Fruit fly (Drosophila melanogaster) whole organism, embryonic: ENCODE measurements around the gene Myo95E.
A peak's percentile ranks its signal among the peaks of the same experiment; 100 is the strongest.

Experiments used
- Antp ChIP-seq: fragments of 200-800 bp; sonication (Bioruptor generic); optimal IDR thresholded peaks from 3 replicates; lab custom pipeline; 2016; ENCODE audit warnings: missing biosample characterization, missing genetic modification characterization
- Awh ChIP-seq: fragments of 200-800 bp; sonication (Bioruptor generic); IDR thresholded peaks from 2 replicates; pipeline ENCODE4, ENCODE4 v1.3.6; 2022; ENCODE audit warnings: missing biosample characterization, missing genetic modification characterization
- CG1024 ChIP-seq: fragments of 200-800 bp; sonication (Bioruptor generic); IDR thresholded peaks from 2 replicates; pipeline ENCODE4 v1.3.6; 2022; ENCODE audit warnings: missing biosample characterization, missing genetic modification characterization
- CG12104 ChIP-seq: fragments of 200-800 bp; sonication (Bioruptor generic); optimal IDR thresholded peaks from 3 replicates; lab custom pipeline; 2016; ENCODE audit warnings: missing biosample characterization, missing genetic modification characterization
- CG13123 ChIP-seq: fragments of 200-800 bp; sonication (Bioruptor generic); optimal IDR thresholded peaks from 2 replicates; lab custom pipeline; 2016; ENCODE audit warnings: missing biosample characterization, missing genetic modification characterization
- CG13287 ChIP-seq: fragments of 200-800 bp; sonication (Bioruptor generic); IDR thresholded peaks from 2 replicates; pipeline ENCODE4 v1.3.6; 2022; ENCODE audit warnings: missing biosample characterization, missing genetic modification characterization; ENCODE audit not compliant: partially characterized antibody
- CG14667 ChIP-seq: fragments of 200-800 bp; sonication (Bioruptor generic); IDR thresholded peaks from 2 replicates; pipeline ENCODE4 v1.3.6; 2022; ENCODE audit warnings: missing biosample characterization, missing genetic modification characterization
- CG15011 ChIP-seq: fragments of 200-800 bp; sonication (Bioruptor generic); optimal IDR thresholded peaks from 3 replicates; lab custom pipeline; 2018; ENCODE audit warnings: missing biosample characterization, mild to moderate bottlenecking, missing genetic modification characterization
- CG17802 ChIP-seq: fragments of 200-800 bp; sonication (Bioruptor generic); optimal IDR thresholded peaks from 2 replicates; lab custom pipeline; 2018; ENCODE audit warnings: missing biosample characterization, mild to moderate bottlenecking, missing genetic modification characterization, moderate library complexity
- CG2116 ChIP-seq: fragments of 200-800 bp; sonication (Bioruptor generic); optimal IDR thresholded peaks from 3 replicates; lab custom pipeline; 2018; ENCODE audit warnings: missing biosample characterization, mild to moderate bottlenecking, missing genetic modification characterization
- CG2889 ChIP-seq: fragments of 200-800 bp; sonication (Bioruptor generic); IDR thresholded peaks from 3 replicates; pipeline ENCODE4 v1.3.6; 2022; ENCODE audit warnings: missing biosample characterization, missing genetic modification characterization
- CG3065 ChIP-seq: fragments of 200-800 bp; sonication (Bioruptor generic); optimal IDR thresholded peaks from 2 replicates; lab custom pipeline; 2016; ENCODE audit warnings: missing biosample characterization, missing genetic modification characterization
- CG6175 ChIP-seq: fragments of 200-800 bp; sonication (Bioruptor generic); IDR thresholded peaks from 3 replicates; pipeline ENCODE4 v1.3.6; 2022; ENCODE audit warnings: missing biosample characterization, missing genetic modification characterization
- CG7556 ChIP-seq: fragments of 200-800 bp; sonication (Bioruptor generic); optimal IDR thresholded peaks from 2 replicates; lab custom pipeline; 2017; ENCODE audit warnings: missing biosample characterization, mild to moderate bottlenecking, missing genetic modification characterization
- Dll ChIP-seq: fragments of 200-800 bp; sonication (Bioruptor generic); IDR thresholded peaks from 4 replicates; pipeline ENCODE4 v1.3.6; 2022; ENCODE audit warnings: missing biosample characterization, missing genetic modification characterization; ENCODE audit not compliant: partially characterized antibody
- Doc2 ChIP-seq: fragments of 200-800 bp; sonication (Bioruptor generic); IDR thresholded peaks from 2 replicates; pipeline ENCODE4 v1.3.6; 2022; ENCODE audit warnings: missing biosample characterization, missing genetic modification characterization
- ERR ChIP-seq: fragments of 200-800 bp; sonication (Bioruptor generic); optimal IDR thresholded peaks from 2 replicates; lab custom pipeline; 2016; ENCODE audit warnings: missing biosample characterization, missing genetic modification characterization
- Elba2 ChIP-seq: fragments of 200-800 bp; sonication (Bioruptor generic); optimal IDR thresholded peaks from 3 replicates; lab custom pipeline; 2016; ENCODE audit warnings: missing biosample characterization, missing genetic modification characterization
- HLH4C ChIP-seq: fragments of 200-800 bp; sonication (Bioruptor generic); IDR thresholded peaks from 3 replicates; pipeline ENCODE4 v1.3.6; 2022; ENCODE audit warnings: missing biosample characterization, missing genetic modification characterization; ENCODE audit not compliant: partially characterized antibody
- Max ChIP-seq: fragments of 200-800 bp; sonication (Bioruptor generic); optimal IDR thresholded peaks from 2 replicates; lab custom pipeline; 2016; ENCODE audit warnings: missing biosample characterization, mild to moderate bottlenecking, missing genetic modification characterization
- Oli ChIP-seq: fragments of 200-800 bp; sonication (Bioruptor generic); optimal IDR thresholded peaks from 2 replicates; lab custom pipeline; 2018; ENCODE audit warnings: missing biosample characterization, mild to moderate bottlenecking, missing genetic modification characterization, moderate library complexity
- Poxn ChIP-seq: fragments of 200-800 bp; sonication (Bioruptor generic); IDR thresholded peaks from 2 replicates; pipeline ENCODE4 v1.3.6; 2022; ENCODE audit warnings: missing biosample characterization, missing genetic modification characterization
- Xrp1 ChIP-seq: fragments of 200-800 bp; sonication (Bioruptor generic); IDR thresholded peaks from 2 replicates; pipeline ENCODE4 v1.3.6; 2022; ENCODE audit warnings: missing biosample characterization, missing genetic modification characterization
- abd-A ChIP-seq: fragments of 200-800 bp; sonication (Bioruptor generic); optimal IDR thresholded peaks from 3 replicates; lab custom pipeline; 2019; ENCODE audit warnings: missing biosample characterization, mild to moderate bottlenecking, missing genetic modification characterization, moderate library complexity
- croc ChIP-seq: fragments of 200-800 bp; sonication (Bioruptor generic); conservative IDR thresholded peaks from 3 replicates; pipeline ENCODE4 v1.3.6; 2022; ENCODE audit warnings: missing biosample characterization, missing genetic modification characterization
- cwo ChIP-seq: fragments of 200-800 bp; sonication (Bioruptor generic); optimal IDR thresholded peaks from 3 replicates; lab custom pipeline; 2017; ENCODE audit warnings: missing biosample characterization, missing genetic modification characterization, mild to moderate bottlenecking, moderate library complexity, missing genetic modification reagents
- dan ChIP-seq: fragments of 200-800 bp; sonication (Bioruptor generic); IDR thresholded peaks from 2 replicates; pipeline ENCODE4 v1.3.6; 2022; ENCODE audit warnings: missing biosample characterization, missing genetic modification characterization
- dmrt99B ChIP-seq: fragments of 200-800 bp; sonication (Bioruptor generic); optimal IDR thresholded peaks from 2 replicates; lab custom pipeline; 2018; ENCODE audit warnings: missing biosample characterization, mild to moderate bottlenecking, missing genetic modification characterization, moderate library complexity
- emc ChIP-seq: fragments of 200-800 bp; sonication (Bioruptor generic); optimal IDR thresholded peaks from 2 replicates; lab custom pipeline; 2016; ENCODE audit warnings: missing biosample characterization, missing genetic modification characterization
- esg ChIP-seq: fragments of 200-800 bp; sonication (Bioruptor generic); conservative IDR thresholded peaks from 2 replicates; pipeline ENCODE4 v1.3.6; 2022; ENCODE audit warnings: missing biosample characterization, missing genetic modification characterization
- fd102C ChIP-seq: fragments of 200-800 bp; sonication (Bioruptor generic); optimal IDR thresholded peaks from 2 replicates; lab custom pipeline; 2018; ENCODE audit warnings: missing biosample characterization, mild to moderate bottlenecking, missing genetic modification characterization, moderate library complexity
- gcm2 ChIP-seq: fragments of 200-800 bp; sonication (Bioruptor generic); optimal IDR thresholded peaks from 2 replicates; lab custom pipeline; 2016; ENCODE audit warnings: missing biosample characterization, missing genetic modification characterization
- gfzf ChIP-seq: fragments of 200-800 bp; sonication (Bioruptor generic); optimal IDR thresholded peaks from 2 replicates; lab custom pipeline; 2016; ENCODE audit warnings: missing biosample characterization, mild to moderate bottlenecking, missing genetic modification characterization, moderate library complexity
- gsb ChIP-seq: fragments of 200-800 bp; sonication (Bioruptor generic); IDR thresholded peaks from 2 replicates; pipeline ENCODE4 v1.3.6; 2022; ENCODE audit warnings: missing biosample characterization, missing genetic modification characterization
- gt ChIP-seq: fragments of 200-800 bp; sonication (Bioruptor generic); IDR thresholded peaks from 2 replicates; pipeline ENCODE4 v1.3.6; 2022; ENCODE audit warnings: missing biosample characterization, missing genetic modification characterization
- hb ChIP-seq: fragments of 200-800 bp; sonication (Bioruptor generic); IDR thresholded peaks from 3 replicates; pipeline ENCODE4 v1.3.6; 2022; ENCODE audit warnings: missing biosample characterization, missing genetic modification characterization; ENCODE audit not compliant: partially characterized antibody
- mam ChIP-seq: fragments of 200-800 bp; sonication (Bioruptor generic); optimal IDR thresholded peaks from 3 replicates; lab custom pipeline; 2016; ENCODE audit warnings: missing biosample characterization, missing genetic modification characterization
- mirr ChIP-seq: fragments of 200-800 bp; sonication (Bioruptor generic); optimal IDR thresholded peaks from 3 replicates; lab custom pipeline; 2018; ENCODE audit warnings: missing biosample characterization, mild to moderate bottlenecking, missing genetic modification characterization
- nerfin-1 ChIP-seq: fragments of 200-800 bp; sonication (Bioruptor generic); optimal IDR thresholded peaks from 3 replicates; lab custom pipeline; 2019; ENCODE audit warnings: missing biosample characterization, mild to moderate bottlenecking, missing genetic modification characterization, moderate library complexity
- pan ChIP-seq, 4 experiments: fragments of >200 bp in 3 of 4; fragments of 200-800 bp in 1 of 4; sonication (Bioruptor generic) in 1 of 4; optimal IDR thresholded peaks in 3 of 4; IDR thresholded peaks in 1 of 4; 2 replicates each; pipeline versions ENCODE4 v1.3.6 to Lab custom; 2017 to 2022; ENCODE audit warnings: missing biosample characterization in 2 of 4, missing genetic modification characterization in 2 of 4, mixed read lengths in 1 of 4
- peb ChIP-seq: fragments of 200-800 bp; sonication (Bioruptor generic); IDR thresholded peaks from 2 replicates; pipeline ENCODE4 v1.3.6; 2022; ENCODE audit warnings: missing biosample characterization, missing genetic modification characterization
- phol ChIP-seq: fragments of 200-800 bp; sonication (Bioruptor generic); optimal IDR thresholded peaks from 3 replicates; lab custom pipeline; 2018; ENCODE audit warnings: missing biosample characterization, mild to moderate bottlenecking, missing genetic modification characterization, moderate library complexity
- pita ChIP-seq: fragments of 200-800 bp; sonication (Bioruptor generic); optimal IDR thresholded peaks from 2 replicates; lab custom pipeline; 2017; ENCODE audit warnings: missing biosample characterization, mild to moderate bottlenecking, missing genetic modification characterization
- row ChIP-seq: fragments of 200-800 bp; sonication (Bioruptor generic); IDR thresholded peaks from 3 replicates; pipeline ENCODE4 v1.3.6; 2022; ENCODE audit warnings: missing biosample characterization, missing genetic modification characterization
- sens-2 ChIP-seq: fragments of 200-800 bp; sonication (Bioruptor generic); IDR thresholded peaks from 2 replicates; pipeline ENCODE4 v1.3.6; 2022; ENCODE audit warnings: missing biosample characterization, missing genetic modification characterization
- sna ChIP-seq: fragments of 200-800 bp; sonication (Bioruptor generic); IDR thresholded peaks from 2 replicates; pipeline ENCODE4 v1.3.6; 2022; ENCODE audit warnings: missing biosample characterization, missing genetic modification characterization; ENCODE audit not compliant: partially characterized antibody
- sqz ChIP-seq: fragments of 200-800 bp; sonication (Bioruptor generic); optimal IDR thresholded peaks from 3 replicates; lab custom pipeline; 2018; ENCODE audit warnings: missing biosample characterization, mild to moderate bottlenecking, missing genetic modification characterization
- tap ChIP-seq: fragments of 200-800 bp; optimal IDR thresholded peaks from 3 replicates; lab custom pipeline; 2019; ENCODE audit warnings: missing biosample characterization, mild to moderate bottlenecking, missing genetic modification characterization, moderate library complexity
- tio ChIP-seq: fragments of 200-800 bp; sonication (Bioruptor generic); optimal IDR thresholded peaks from 2 replicates; lab custom pipeline; 2017; ENCODE audit warnings: missing biosample characterization, missing genetic modification characterization, inconsistent platforms
- unpg ChIP-seq: fragments of 200-800 bp; sonication (Bioruptor generic); optimal IDR thresholded peaks from 3 replicates; lab custom pipeline; 2018; ENCODE audit warnings: missing biosample characterization, mild to moderate bottlenecking, missing genetic modification characterization, moderate library complexity
- z ChIP-seq: fragments of 200-800 bp; sonication (Bioruptor generic); IDR thresholded peaks from 3 replicates; pipeline ENCODE4 v1.3.6; 2022; ENCODE audit warnings: missing biosample characterization, missing genetic modification characterization
- zfh2 ChIP-seq: fragments of 200-800 bp; sonication (Bioruptor generic); optimal IDR thresholded peaks from 2 replicates; lab custom pipeline; 2016; ENCODE audit warnings: missing biosample characterization, missing genetic modification characterization

Gene Myo95E

DNA sequence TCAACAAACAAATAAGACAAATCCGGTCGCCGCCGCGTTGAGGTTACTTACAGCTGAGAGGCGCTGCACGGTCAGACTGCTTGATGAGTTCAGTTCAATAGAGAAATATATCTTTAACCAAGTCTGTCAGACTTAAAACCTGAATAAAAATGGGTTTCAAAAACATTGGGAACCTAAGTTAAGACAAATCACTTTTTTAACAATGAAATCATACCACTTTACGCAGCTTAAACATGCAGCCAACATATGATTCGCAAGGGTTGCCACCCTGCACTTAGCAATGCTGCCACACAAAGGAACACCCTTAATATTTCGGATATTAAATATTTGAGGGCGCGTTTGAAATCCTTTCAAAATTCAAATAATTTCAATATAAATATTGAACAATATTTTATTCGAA lies 27.3 kb upstream of the Myo95E start, which contains the start of gene CG5515 (continued):
- peak; percentile 88 for TF ChIP-seq zfh2 (GFP tag; lab: Kevin White, UChicago)
- no peak for TF ChIP-seq z (GFP tag; lab: Robert Waterston, UW)
- peak; percentile 37 for TF ChIP-seq CG7556 (GFP tag; lab: Kevin White, UChicago)
- TF ChIP-seq tap = no peak
- no peak for TF ChIP-seq dan
- TF ChIP-seq CG17802 (tag; lab: Kevin White, UChicago) = peak; percentile 59
- no peak for TF ChIP-seq CG6175 (GFP tag; lab: Robert Waterston, UW)
- TF ChIP-seq sens-2 (GFP tag; lab: Robert Waterston, UW) = peak; percentile 48; the same call in 1 of the 2 replicates
- TF ChIP-seq CG15011 (GFP tag; lab: Kevin White, UChicago) = no peak
- TF ChIP-seq gt (GFP tag; lab: Robert Waterston, UW) = peak; percentile 64
- peak; percentile 82 for TF ChIP-seq CG2889
- TF ChIP-seq Oli (tag; lab: Kevin White, UChicago) = peak; percentile 57
- TF ChIP-seq Awh = no peak
- no peak for TF ChIP-seq dmrt99B (tag; lab: Kevin White, UChicago)
- TF ChIP-seq sqz (GFP tag; lab: Kevin White, UChicago) = no peak
- peak; percentile 56 for TF ChIP-seq CG13123
- no peak for TF ChIP-seq Poxn (GFP tag; lab: Robert Waterston, UW)
- TF ChIP-seq peb = peak; percentile 49
- peak; percentile 51 for TF ChIP-seq emc
- peak; percentile 62 for TF ChIP-seq mirr
- peak; percentile 63 for TF ChIP-seq Antp
- TF ChIP-seq ERR (GFP tag; lab: Kevin White, UChicago) = no peak
- peak; percentile 89 for TF ChIP-seq CG13287 (GFP tag; lab: Robert Waterston, UW)
- no peak for TF ChIP-seq pan (optimal IDR thresholded peaks at IDR 0.05; lab: Kevin White, UChicago)
- TF ChIP-seq pan (GFP tag; optimal IDR thresholded peaks at IDR 0.05 in 1 of 2, IDR thresholded peaks at IDR 0.05 in 1 of 2) = peak in 1 of 2 experiments; percentile 82
- no peak for TF ChIP-seq CG3065 (GFP tag; lab: Kevin White, UChicago)
- no peak for TF ChIP-seq abd-A (tag; lab: Kevin White, UChicago)
- TF ChIP-seq tio (GFP tag; lab: Kevin White, UChicago) = peak; percentile 51
- peak; percentile 42 for TF ChIP-seq gfzf (GFP tag; lab: Kevin White, UChicago)
- TF ChIP-seq gcm2 (GFP tag; lab: Kevin White, UChicago) = peak; percentile 38
- TF ChIP-seq unpg (GFP tag; lab: Kevin White, UChicago) = peak; percentile 73
- TF ChIP-seq pita (GFP tag; lab: Kevin White, UChicago) = no peak
- peak; percentile 80 for TF ChIP-seq hb (GFP tag; lab: Robert Waterston, UW)
- TF ChIP-seq CG12104 = peak; percentile 56
- TF ChIP-seq nerfin-1 (tag; lab: Kevin White, UChicago) = peak; percentile 73
- peak; percentile 75 for TF ChIP-seq Dll (GFP tag; lab: Robert Waterston, UW)
- no peak for TF ChIP-seq Elba2 (GFP tag; lab: Kevin White, UChicago)
- TF ChIP-seq croc = peak; percentile 76; the same call in 2 of the 3 replicates
- no peak for TF ChIP-seq cwo
- peak; percentile 51 for TF ChIP-seq CG1024 (GFP tag; lab: Robert Waterston, UW)
- peak; percentile 87 for TF ChIP-seq esg (GFP tag; lab: Robert Waterston, UW)
- peak; percentile 71 for TF ChIP-seq Max

DNA sequence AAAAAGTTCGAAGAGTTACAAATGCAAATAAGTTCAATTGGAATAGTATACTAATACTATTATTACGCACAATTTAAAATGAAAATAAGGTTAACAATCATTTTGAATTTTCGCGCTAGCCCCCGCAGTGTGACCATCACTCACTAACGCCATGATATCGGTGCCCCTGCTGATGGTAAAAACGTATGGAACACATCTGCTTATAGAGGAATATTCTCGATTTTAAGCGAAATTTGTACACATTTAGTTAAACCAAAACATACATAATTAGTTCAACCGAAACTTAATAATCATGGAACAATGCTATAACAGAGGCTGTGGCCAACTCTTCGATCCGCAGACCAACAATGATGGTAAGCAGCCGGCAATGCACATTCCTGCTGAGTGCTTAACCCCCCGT lies 24.9 kb upstream of the Myo95E start, which contains the start of gene mora:
TSS of gene mora (plus strand) at position 172 of the 400 bp plus-strand sequence.
- TF ChIP-seq CG2116 (GFP tag; lab: Kevin White, UChicago) (peak; percentile 50), phol (tag; lab: Kevin White, UChicago) (peak; percentile 15), mam (no peak), Doc2 (GFP tag; lab: Robert Waterston, UW) (no peak), gfzf (GFP tag; lab: Kevin White, UChicago) (peak; percentile 88), fd102C (no peak), HLH4C (no peak), gsb (GFP tag; lab: Robert Waterston, UW) (no peak), row (GFP tag; lab: Robert Waterston, UW) (peak; percentile 11; the same call in 1 of the 3 replicates), sna (no peak), CG6175 (GFP tag; lab: Robert Waterston, UW) (no peak), CG14667 (GFP tag; lab: Robert Waterston, UW) (no peak), Xrp1 (GFP tag; lab: Robert Waterston, UW) (no peak)
